Fruit fly (Drosophila melanogaster): Measurements from ENCODE around the gene abd-A.

abd-A gene

dm6 chr3R:16798516-16799040 is 31.3 kb downstream of the abd-A start (continued):
- TF ChIP-seq sob (GFP tag; IDR thresholded peaks at IDR 0.05) (peak; percentile 88), NC2α (GFP tag; optimal IDR thresholded peaks at IDR 0.05) (peak; percentile 81), CG30403 (GFP tag; optimal IDR thresholded peaks at IDR 0.05) (peak; percentile 87), CG8478 (optimal IDR thresholded peaks at IDR 0.05) (peak; percentile 86), Six4 (GFP tag; optimal IDR thresholded peaks at IDR 0.05) (peak; percentile 90), kah (GFP tag; optimal IDR thresholded peaks at IDR 0.05) (peak; percentile 81), NFAT (GFP tag; IDR thresholded peaks at IDR 0.05) (peak; percentile 96), nerfin-1 (tag; optimal IDR thresholded peaks at IDR 0.05) (peak; percentile 72), her (GFP tag; optimal IDR thresholded peaks at IDR 0.05) (peak; percentile 81), CG12155 (GFP tag; optimal IDR thresholded peaks at IDR 0.05) (peak; percentile 86), jigr1 (GFP tag; IDR thresholded peaks at IDR 0.05) (peak; percentile 58; the same call in 1 of the 3 replicates), Sox100B (GFP tag; optimal IDR thresholded peaks at IDR 0.05) (peak; percentile 57), CG7928 (GFP tag; optimal IDR thresholded peaks at IDR 0.05) (peak; percentile 73), CG7271 (tag; optimal IDR thresholded peaks at IDR 0.05) (peak; percentile 84), D (optimal IDR thresholded peaks at IDR 0.05) (no peak), D (GFP tag; optimal IDR thresholded peaks at IDR 0.05) (peak; percentile 91), MBD-R2 (GFP tag; IDR thresholded peaks at IDR 0.05) (peak; percentile 52; the same call in 1 of the 2 replicates), Eip74EF (GFP tag; optimal IDR thresholded peaks at IDR 0.05) (no peak), Nf-YB (GFP tag; optimal IDR thresholded peaks at IDR 0.05) (peak; percentile 45), CG4730 (GFP tag; IDR thresholded peaks at IDR 0.05) (peak; percentile 79), ems (GFP tag; optimal IDR thresholded peaks at IDR 0.05) (peak; percentile 70), shn (GFP tag; optimal IDR thresholded peaks at IDR 0.05) (peak; percentile 95), Lhr (GFP tag; optimal IDR thresholded peaks at IDR 0.05) (peak; percentile 94), E2f2 (GFP tag; IDR thresholded peaks at IDR 0.05) (peak; percentile 43; the same call in 1 of the 2 replicates), danr (GFP tag; IDR thresholded peaks at IDR 0.05) (peak; percentile 50; the same call in 1 of the 2 replicates), CG10366 (GFP tag; IDR thresholded peaks at IDR 0.05) (peak; percentile 77), dpn (GFP tag; optimal IDR thresholded peaks at IDR 0.05) (peak; percentile 94 to 97), klu (GFP tag; IDR thresholded peaks at IDR 0.05) (peak; percentile 29; the same call in 1 of the 2 replicates), tna (GFP tag; IDR thresholded peaks at IDR 0.05; ENCODE audit: partially characterized antibody) (no peak), CG32532 (GFP tag; IDR thresholded peaks at IDR 0.05) (peak; percentile 94), CG6813 (GFP tag; optimal IDR thresholded peaks at IDR 0.05) (peak; percentile 91), Neu2 (GFP tag; optimal IDR thresholded peaks at IDR 0.05; ENCODE audit: borderline replicate concordance) (peak; percentile 87), tgo (GFP tag; IDR thresholded peaks at IDR 0.05) (peak; percentile 78), Dip3 (GFP tag; optimal IDR thresholded peaks at IDR 0.05) (peak; percentile 81), Adf1 (GFP tag; IDR thresholded peaks at IDR 0.05) (no peak), TFAM (GFP tag; optimal IDR thresholded peaks at IDR 0.05) (peak; percentile 74), Sox102F (GFP tag; optimal IDR thresholded peaks at IDR 0.05) (peak; percentile 87), NC2β (GFP tag; optimal IDR thresholded peaks at IDR 0.05) (peak; percentile 93), esg (GFP tag; conservative IDR thresholded peaks at IDR 0.05) (peak; percentile 64), CG2875 (GFP tag; optimal IDR thresholded peaks at IDR 0.05) (peak; percentile 85), slp2 (GFP tag; optimal IDR thresholded peaks at IDR 0.05) (peak; percentile 91), CG33557 (GFP tag; optimal IDR thresholded peaks at IDR 0.05) (peak; percentile 67), HLH4C (GFP tag; IDR thresholded peaks at IDR 0.05; ENCODE audit: partially characterized antibody) (peak; percentile 38; the same call in 2 of the 3 replicates), CG14441 (GFP tag; IDR thresholded peaks at IDR 0.05) (peak; percentile 83), CG43689 (GFP tag; IDR thresholded peaks at IDR 0.05) (peak; percentile 66; the same call in 1 of the 2 replicates), sc (optimal IDR thresholded peaks at IDR 0.05) (no peak), sc (GFP tag; optimal IDR thresholded peaks at IDR 0.05) (peak; percentile 83), kni (GFP tag; optimal IDR thresholded peaks at IDR 0.05) (peak; percentile 90), CG18011 (GFP tag; optimal IDR thresholded peaks at IDR 0.05) (peak; percentile 99), CG2116 (GFP tag; optimal IDR thresholded peaks at IDR 0.05) (peak; percentile 85)
